Worm (Caenorhabditis elegans): Measurements from ENCODE around the gene asp-4.

DNA sequence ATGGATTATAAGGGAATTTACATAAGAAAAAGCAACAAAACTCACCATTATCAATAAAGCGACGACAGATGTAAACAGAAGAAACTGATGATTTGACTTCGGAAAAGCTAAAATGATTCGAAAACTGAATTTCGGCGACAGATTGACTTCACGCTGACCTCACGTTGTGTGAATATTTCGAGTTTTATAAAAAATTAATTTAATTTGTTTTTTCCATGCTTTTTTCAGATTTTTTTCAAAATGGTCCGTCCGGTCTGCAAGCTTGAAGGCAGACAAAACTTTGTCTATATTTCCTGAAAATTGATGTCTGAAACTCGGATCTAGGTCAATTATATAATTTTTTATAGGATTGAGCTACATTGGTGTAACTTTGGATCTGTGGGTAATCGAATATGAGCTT lies 21.0 kb upstream of the asp-4 start, which contains the start of gene K08H2.5:
- TF ChIP-seq ztf-18 (tag; optimal IDR thresholded peaks at IDR 0.05) (no peak), nfya-1 (tag; optimal IDR thresholded peaks at IDR 0.05; ENCODE audit: borderline replicate concordance, insufficient read depth) (no peak), athp-1 (tag; optimal IDR thresholded peaks at IDR 0.05) (no peak), lsy-27 (tag; optimal IDR thresholded peaks at IDR 0.05; ENCODE audit: borderline replicate concordance, insufficient read depth) (no peak), rpc-1 (optimal IDR thresholded peaks at IDR 0.05) (no peak), rpc-1 (tag; optimal IDR thresholded peaks at IDR 0.05) (no peak)

Data from whole organism, young adult.